Worm (Caenorhabditis elegans) whole organism, L1 larva: ENCODE results near the gene K03B4.4.

ENCODE experiments used
- C16A3.4 ChIP-seq: fragments of 150-350 bp; optimal IDR thresholded peaks from 2 replicates; lab custom pipeline; 2014; ENCODE audit warnings: missing biosample characterization, missing genetic modification characterization
- F16B12.6 ChIP-seq: fragments of 150-350 bp; optimal IDR thresholded peaks from 2 replicates; lab custom pipeline; 2014; ENCODE audit warnings: missing biosample characterization, missing genetic modification characterization
- aha-1 ChIP-seq: fragments of 150-350 bp; optimal IDR thresholded peaks from 2 replicates; lab custom pipeline; 2014; ENCODE audit warnings: missing biosample characterization, missing genetic modification characterization
- alr-1 ChIP-seq: fragments of 200-800 bp; sonication (Bioruptor generic); optimal IDR thresholded peaks from 2 replicates; lab custom pipeline; 2018; ENCODE audit warnings: borderline replicate concordance, mild to moderate bottlenecking, missing genetic modification characterization, missing compliant biosample characterization
- aly-2 ChIP-seq: fragments of 150-350 bp; optimal IDR thresholded peaks from 2 replicates; lab custom pipeline; 2014; ENCODE audit warnings: missing biosample characterization, missing genetic modification characterization
- ama-1 ChIP-seq: fragments of 150-350 bp; optimal IDR thresholded peaks from 2 replicates; lab custom pipeline; 2014
- blmp-1 ChIP-seq: fragments of 150-350 bp; optimal IDR thresholded peaks from 2 replicates; lab custom pipeline; 2014; ENCODE audit warnings: missing biosample characterization, missing genetic modification characterization
- ceh-82 ChIP-seq, 3 experiments: fragments of 150-350 bp in 1 of 3; sonication (generic microtip) in 2 of 3; optimal IDR thresholded peaks; 2 replicates each; lab custom pipeline; 2014 to 2017; ENCODE audit warnings: missing biosample characterization in 3 of 3, missing genetic modification characterization in 3 of 3
- ceh-88 ChIP-seq: fragments of 200-800 bp; sonication (Bioruptor generic); IDR thresholded peaks from 2 replicates; pipeline ENCODE4 v1.3.6; 2022; ENCODE audit warnings: missing genetic modification characterization, missing compliant biosample characterization
- ces-1 ChIP-seq: fragments of 150-350 bp; optimal IDR thresholded peaks from 2 replicates; lab custom pipeline; 2014; ENCODE audit warnings: missing biosample characterization, missing genetic modification reagents, missing genetic modification characterization
- dpl-1 ChIP-seq, 3 experiments: fragments of 150-350 bp in 2 of 3; sonication (generic microtip) in 1 of 3; optimal IDR thresholded peaks; 2 replicates each; lab custom pipeline; 2014 to 2017; ENCODE audit warnings: missing biosample characterization in 3 of 3, missing genetic modification characterization in 3 of 3, missing genetic modification reagents in 3 of 3
- dsc-1 ChIP-seq: sonication (generic microtip); optimal IDR thresholded peaks from 2 replicates; lab custom pipeline; 2016; ENCODE audit warnings: mild to moderate bottlenecking, missing genetic modification characterization, missing compliant biosample characterization
- efl-1 ChIP-seq, 4 experiments: fragments of 150-350 bp; optimal IDR thresholded peaks in 3 of 4; peaks in 1 of 4; 1 replicate in 1 of 4; 2 replicates in 3 of 4; lab custom pipeline; 2014; ENCODE audit warnings: missing biosample characterization in 2 of 4, missing genetic modification characterization in 2 of 4, missing genetic modification reagents in 2 of 4
- egl-13 ChIP-seq: sonication (generic microtip); optimal IDR thresholded peaks from 2 replicates; lab custom pipeline; 2016; ENCODE audit warnings: missing genotype, missing genetic modification reagents, missing genetic modification characterization, missing compliant biosample characterization
- egl-27 ChIP-seq, 2 experiments: fragments of 150-350 bp in 1 of 2; sonication (generic microtip); optimal IDR thresholded peaks; 3 replicates each; lab custom pipeline; 2017 to 2018; ENCODE audit warnings: missing biosample characterization in 2 of 2, missing genetic modification characterization in 2 of 2, missing genetic modification reagents in 2 of 2
- elt-2 ChIP-seq: sonication (generic microtip); optimal IDR thresholded peaks from 2 replicates; lab custom pipeline; 2016; ENCODE audit warnings: missing genetic modification characterization, mild to moderate bottlenecking, inconsistent platforms, missing compliant biosample characterization, missing genetic modification reagents
- elt-3 ChIP-seq, 6 experiments: fragments of 150-350 bp in 1 of 6; sonication (generic microtip); optimal IDR thresholded peaks; 2 replicates each; lab custom pipeline; 2017 to 2018; ENCODE audit warnings: missing biosample characterization in 6 of 6, missing genetic modification characterization in 6 of 6, inconsistent platforms in 1 of 6
- ets-5 ChIP-seq: fragments of 200-800 bp; sonication (Bioruptor generic); IDR thresholded peaks from 2 replicates; pipeline ENCODE4 v1.3.6; 2022; ENCODE audit warnings: missing genetic modification characterization, missing compliant biosample characterization
- fkh-4 ChIP-seq: sonication (generic microtip); optimal IDR thresholded peaks from 2 replicates; lab custom pipeline; 2016; ENCODE audit warnings: missing compliant biosample characterization, missing genetic modification characterization, borderline replicate concordance
- fkh-8 ChIP-seq: sonication (generic microtip); optimal IDR thresholded peaks from 2 replicates; lab custom pipeline; 2016; ENCODE audit warnings: mild to moderate bottlenecking, missing genetic modification characterization, missing compliant biosample characterization
- grh-1 ChIP-seq: fragments of 200-800 bp; sonication (Bioruptor generic); IDR thresholded peaks from 2 replicates; pipeline ENCODE4 v1.3.6; 2022; ENCODE audit warnings: missing genetic modification reagents, missing genetic modification characterization, missing compliant biosample characterization
- hpl-2 ChIP-seq: fragments of 150-350 bp; optimal IDR thresholded peaks from 2 replicates; lab custom pipeline; 2014; ENCODE audit warnings: missing biosample characterization, missing genetic modification reagents, missing genetic modification characterization
- irx-1 ChIP-seq: sonication (generic microtip); optimal IDR thresholded peaks from 2 replicates; lab custom pipeline; 2016; ENCODE audit warnings: missing genetic modification characterization, missing compliant biosample characterization
- lin-13 ChIP-seq: fragments of 150-350 bp; optimal IDR thresholded peaks from 2 replicates; lab custom pipeline; 2014; ENCODE audit warnings: missing biosample characterization, missing genetic modification reagents, missing genetic modification characterization
- lin-35 ChIP-seq, 2 experiments: fragments of 150-350 bp; optimal IDR thresholded peaks; 2 replicates each; lab custom pipeline; 2014; ENCODE audit warnings: missing biosample characterization in 2 of 2, missing genetic modification characterization in 2 of 2, missing genetic modification reagents in 2 of 2
- lir-3 ChIP-seq: sonication (generic microtip); optimal IDR thresholded peaks from 2 replicates; lab custom pipeline; 2016; ENCODE audit warnings: mild to moderate bottlenecking, missing genetic modification characterization, moderate library complexity, missing compliant biosample characterization; ENCODE audit not compliant: poor library complexity
- lsy-2 ChIP-seq, 2 experiments: fragments of 150-350 bp; optimal IDR thresholded peaks; 2 replicates each; lab custom pipeline; 2014; ENCODE audit warnings: missing biosample characterization in 2 of 2, missing genetic modification characterization in 2 of 2
- nhr-11 ChIP-seq: fragments of 150-350 bp; optimal IDR thresholded peaks from 2 replicates; lab custom pipeline; 2014; ENCODE audit warnings: missing biosample characterization, missing genetic modification characterization
- nhr-20 ChIP-seq: sonication (generic microtip); optimal IDR thresholded peaks from 2 replicates; lab custom pipeline; 2016; ENCODE audit warnings: mild to moderate bottlenecking, missing genetic modification characterization, missing compliant biosample characterization
- nhr-237 ChIP-seq: fragments of 150-350 bp; optimal IDR thresholded peaks from 2 replicates; lab custom pipeline; 2014; ENCODE audit warnings: missing biosample characterization, missing genetic modification characterization
- nhr-76 ChIP-seq: sonication (generic microtip); optimal IDR thresholded peaks from 2 replicates; lab custom pipeline; 2017; ENCODE audit warnings: missing biosample characterization, missing genetic modification characterization
- nhr-85 ChIP-seq: sonication (generic microtip); peaks from one replicate; lab custom pipeline; 2016; ENCODE audit warnings: missing genetic modification characterization, inconsistent platforms, missing compliant biosample characterization
- pax-3 ChIP-seq: fragments of 200-800 bp; sonication (Bioruptor generic); optimal IDR thresholded peaks from 2 replicates; lab custom pipeline; 2018; ENCODE audit warnings: mild to moderate bottlenecking, missing genetic modification characterization, moderate library complexity, missing compliant biosample characterization
- rnt-1 ChIP-seq: sonication (generic microtip); optimal IDR thresholded peaks from 2 replicates; lab custom pipeline; 2016; ENCODE audit warnings: mild to moderate bottlenecking, missing genetic modification characterization, moderate library complexity, missing compliant biosample characterization
- snpc-4 ChIP-seq: fragments of 150-350 bp; optimal IDR thresholded peaks from 2 replicates; lab custom pipeline; 2014; ENCODE audit warnings: missing biosample characterization, missing genetic modification characterization
- snu-23 ChIP-seq: sonication (generic microtip); optimal IDR thresholded peaks from 2 replicates; lab custom pipeline; 2016; ENCODE audit warnings: missing genetic modification characterization, missing compliant biosample characterization
- sup-37 ChIP-seq: fragments of 200-800 bp; sonication (Bioruptor generic); optimal IDR thresholded peaks from 2 replicates; lab custom pipeline; 2018; ENCODE audit warnings: mild to moderate bottlenecking, missing genetic modification characterization, missing compliant biosample characterization
- tbx-2 ChIP-seq: sonication (generic microtip); optimal IDR thresholded peaks from 2 replicates; lab custom pipeline; 2016; ENCODE audit warnings: missing genetic modification characterization, missing compliant biosample characterization
- tlp-1 ChIP-seq: fragments of 150-350 bp; optimal IDR thresholded peaks from 2 replicates; lab custom pipeline; 2014; ENCODE audit warnings: missing biosample characterization, missing genetic modification characterization
- unc-130 ChIP-seq: fragments of 150-350 bp; optimal IDR thresholded peaks from 2 replicates; lab custom pipeline; 2017; ENCODE audit warnings: missing biosample characterization, missing genetic modification characterization, inconsistent platforms
- unc-30 ChIP-seq: sonication (generic microtip); optimal IDR thresholded peaks from 2 replicates; lab custom pipeline; 2017; ENCODE audit warnings: missing biosample characterization, missing genetic modification characterization
- unc-62 ChIP-seq: fragments of 150-350 bp; optimal IDR thresholded peaks from 2 replicates; lab custom pipeline; 2014; ENCODE audit warnings: missing biosample characterization, missing genetic modification reagents, missing genetic modification characterization
- unc-86 ChIP-seq: sonication (generic microtip); optimal IDR thresholded peaks from 2 replicates; lab custom pipeline; 2016; ENCODE audit warnings: missing genetic modification characterization, missing compliant biosample characterization
- unc-98 ChIP-seq: fragments of 200-800 bp; sonication (Bioruptor generic); IDR thresholded peaks from 2 replicates; pipeline ENCODE4 v1.3.6; 2022; ENCODE audit warnings: missing genetic modification characterization, missing compliant biosample characterization
- vab-15 ChIP-seq: sonication (generic microtip); optimal IDR thresholded peaks from 2 replicates; lab custom pipeline; 2017; ENCODE audit warnings: missing genotype, mild to moderate bottlenecking, missing genetic modification characterization, missing compliant biosample characterization
- xbp-1 ChIP-seq: sonication (generic microtip); optimal IDR thresholded peaks from 2 replicates; lab custom pipeline; 2016; ENCODE audit warnings: missing genetic modification characterization, missing compliant biosample characterization
- zip-4 ChIP-seq: fragments of 200-800 bp; sonication (Bioruptor generic); optimal IDR thresholded peaks from 2 replicates; lab custom pipeline; 2018; ENCODE audit warnings: mild to moderate bottlenecking, missing genetic modification characterization, moderate library complexity, missing compliant biosample characterization
- ztf-4 ChIP-seq: fragments of 150-350 bp; optimal IDR thresholded peaks from 2 replicates; lab custom pipeline; 2014; ENCODE audit warnings: missing biosample characterization, missing genetic modification characterization

K03B4.4 gene

DNA sequence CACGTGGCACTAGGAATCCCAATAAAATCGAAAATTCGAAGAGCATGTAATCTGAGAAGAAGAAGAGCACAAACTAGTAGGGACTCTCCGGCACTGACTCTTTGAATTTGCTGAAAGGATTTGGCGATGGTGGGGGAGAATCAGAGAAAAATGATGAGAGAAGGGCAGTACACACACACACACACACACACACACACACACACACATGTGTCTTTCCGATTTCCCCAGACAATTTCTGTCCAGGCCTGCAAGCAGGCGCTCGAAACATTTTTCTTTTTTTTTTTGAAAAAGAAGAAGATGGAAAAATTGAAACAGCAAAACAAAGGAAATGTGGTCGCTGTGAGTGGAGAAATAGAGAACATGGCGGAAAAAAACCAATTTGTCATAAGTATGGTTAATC, 48.3 kb downstream of the K03B4.4 start, which contains the start of gene tig-2 (continued):
- TF ChIP-seq ceh-88, result no peak
- TF ChIP-seq elt-2 (tag; lab: Kevin White, UChicago), result no peak
- no peak for TF ChIP-seq pax-3
- TF ChIP-seq aha-1, result no peak
- TF ChIP-seq F16B12.6 (tag; lab: Kevin White, UChicago), result no peak
- TF ChIP-seq fkh-8 (tag; lab: Kevin White, UChicago), result no peak
- TF ChIP-seq ets-5, result no peak
- no peak for TF ChIP-seq fkh-4
- no peak for TF ChIP-seq sup-37
- no peak for TF ChIP-seq nhr-85 (tag; lab: Kevin White, UChicago)
- TF ChIP-seq, all 84 proteins: peak for 18

ce11 chrV:4731154-4731961, 49.6 kb downstream of the K03B4.4 start, which contains the start of gene F39G3.3:
Gene F39G3.3, plus strand, starts transcription at chrV:4731911.
- TF ChIP-seq ceh-88, result no peak
- TF ChIP-seq grh-1 (GFP tag; lab: Robert Waterston, UW), result no peak
- TF ChIP-seq nhr-11, result no peak
- TF ChIP-seq dpl-1 (GFP tag; optimal IDR thresholded peaks at IDR 0.05; lab: Kevin White, UChicago), result peak; percentile 19 to 59 (median 46)
- no peak for TF ChIP-seq tlp-1 (tag; lab: Kevin White, UChicago)
- peak; percentile 67 for TF ChIP-seq snu-23 (GFP tag; lab: Kevin White, UChicago)
- TF ChIP-seq unc-86 (tag; lab: Kevin White, UChicago), result peak; percentile 38
- peak; percentile 46 for TF ChIP-seq blmp-1 (tag; lab: Kevin White, UChicago)
- peak; percentile 80 for TF ChIP-seq nhr-85 (tag; lab: Kevin White, UChicago)
- TF ChIP-seq irx-1 (tag; lab: Kevin White, UChicago), result peak; percentile 42
- TF ChIP-seq tbx-2, result peak; percentile 48
- TF ChIP-seq F16B12.6 (tag; lab: Kevin White, UChicago), result no peak
- TF ChIP-seq unc-98 (GFP tag; lab: Robert Waterston, UW), result no peak
- TF ChIP-seq dsc-1, result peak; percentile 73
- peak; percentile 29 for TF ChIP-seq egl-13
- no peak for TF ChIP-seq ets-5
- TF ChIP-seq lin-13, result peak; percentile 40
- TF ChIP-seq aly-2 (tag; lab: Kevin White, UChicago), result no peak
- no peak for TF ChIP-seq ztf-4 (tag; lab: Kevin White, UChicago)
- peak; percentile 88 for TF ChIP-seq unc-130
- peak; percentile 58 to 63 for TF ChIP-seq lsy-2 (tag; optimal IDR thresholded peaks at IDR 0.05; lab: Kevin White, UChicago)
- peak; percentile 9 for TF ChIP-seq fkh-4
- no peak for TF ChIP-seq fkh-8 (tag; lab: Kevin White, UChicago)
- TF ChIP-seq zip-4, result no peak
- no peak for TF ChIP-seq alr-1
- peak; percentile 30 for TF ChIP-seq elt-2 (tag; lab: Kevin White, UChicago)
- no peak for TF ChIP-seq unc-30 (tag; lab: Kevin White, UChicago)
- TF ChIP-seq nhr-20, result peak; percentile 57
- peak; percentile 52 for TF ChIP-seq C16A3.4 (tag; lab: Kevin White, UChicago)
- TF ChIP-seq unc-62 (GFP tag; lab: Kevin White, UChicago), result no peak
- TF ChIP-seq egl-27 (tag; optimal IDR thresholded peaks at IDR 0.05; lab: Kevin White, UChicago), result no peak
- no peak for TF ChIP-seq pax-3
- TF ChIP-seq elt-3 (tag; optimal IDR thresholded peaks at IDR 0.05; lab: Kevin White, UChicago), result peak in 1 of 6 experiments; percentile 10
- peak; percentile 81 for TF ChIP-seq rnt-1
- TF ChIP-seq efl-1 (optimal IDR thresholded peaks at IDR 0.05; lab: Kevin White, UChicago), result peak; percentile 33 to 55
- peak; percentile 35 to 95 for TF ChIP-seq efl-1 (GFP tag; optimal IDR thresholded peaks at IDR 0.05 in 1 of 2; lab: Kevin White, UChicago)
- peak; percentile 4 for TF ChIP-seq hpl-2 (GFP tag; lab: Kevin White, UChicago)
- no peak for TF ChIP-seq nhr-237
- peak; percentile 24 to 49 for TF ChIP-seq lin-35 (GFP tag; optimal IDR thresholded peaks at IDR 0.05; lab: Kevin White, UChicago)
- TF ChIP-seq lir-3 (tag; lab: Kevin White, UChicago), result peak; percentile 47
- TF ChIP-seq vab-15 (tag; lab: Kevin White, UChicago), result peak; percentile 36
- no peak for TF ChIP-seq nhr-76 (tag; lab: Kevin White, UChicago)
- TF ChIP-seq ces-1, result no peak
- TF ChIP-seq ceh-82 (tag; optimal IDR thresholded peaks at IDR 0.05; lab: Kevin White, UChicago), result peak; percentile 36 to 55 (median 43)
- no peak for TF ChIP-seq snpc-4
- TF ChIP-seq xbp-1 (tag; lab: Kevin White, UChicago), result peak; percentile 58
- TF ChIP-seq ama-1 (lab: Kevin White, UChicago), result no peak
